Fruit fly (Drosophila melanogaster) whole organism, pupa: ENCODE data around the gene CG34117.

Source experiments
- CG10348 ChIP-seq: fragments of 200-800 bp; sonication (Bioruptor generic); IDR thresholded peaks from 2 replicates; pipeline ENCODE4 v1.3.6; 2022; ENCODE audit warnings: missing biosample characterization, missing genetic modification characterization
- CG12605 ChIP-seq: fragments of 200-800 bp; sonication (Bioruptor generic); IDR thresholded peaks from 2 replicates; pipeline ENCODE4 v1.3.6; 2022; ENCODE audit warnings: missing biosample characterization, missing genetic modification characterization
- CG13204 ChIP-seq: fragments of 200-800 bp; sonication (Bioruptor generic); optimal IDR thresholded peaks from 2 replicates; lab custom pipeline; 2018; ENCODE audit warnings: missing biosample characterization, mild to moderate bottlenecking, missing genetic modification characterization, moderate library complexity
- CG14655 ChIP-seq: fragments of 200-800 bp; sonication (Bioruptor generic); optimal IDR thresholded peaks from 3 replicates; lab custom pipeline; 2017; ENCODE audit warnings: mild to moderate bottlenecking, missing biosample characterization, missing genetic modification reagents, missing genetic modification characterization
- CG15710 ChIP-seq: fragments of 200-800 bp; sonication (Bioruptor generic); optimal IDR thresholded peaks from 2 replicates; lab custom pipeline; 2018; ENCODE audit warnings: missing biosample characterization, mild to moderate bottlenecking, missing genetic modification characterization, moderate library complexity
- CG17806 ChIP-seq: fragments of 200-800 bp; sonication (Bioruptor generic); optimal IDR thresholded peaks from 2 replicates; lab custom pipeline; 2018; ENCODE audit warnings: missing biosample characterization, mild to moderate bottlenecking, missing genetic modification characterization, moderate library complexity
- CG32121 ChIP-seq: fragments of 200-800 bp; sonication (Bioruptor generic); IDR thresholded peaks from 2 replicates; pipeline ENCODE4 v1.3.6; 2022; ENCODE audit warnings: missing biosample characterization, missing genetic modification characterization
- CG34367 ChIP-seq: fragments of 200-800 bp; sonication (Bioruptor generic); optimal IDR thresholded peaks from 2 replicates; lab custom pipeline; 2018; ENCODE audit warnings: missing biosample characterization, mild to moderate bottlenecking, missing genetic modification characterization
- CG4496 ChIP-seq: fragments of 200-800 bp; sonication (Bioruptor generic); IDR thresholded peaks from 3 replicates; pipeline ENCODE4 v1.3.6; 2022; ENCODE audit warnings: missing biosample characterization, missing genetic modification characterization
- CG8159 ChIP-seq: fragments of 200-800 bp; sonication (Bioruptor generic); optimal IDR thresholded peaks from 3 replicates; lab custom pipeline; 2018; ENCODE audit warnings: missing biosample characterization, mild to moderate bottlenecking, missing genetic modification characterization, moderate library complexity
- CG8301 ChIP-seq: fragments of 200-800 bp; sonication (Bioruptor generic); optimal IDR thresholded peaks from 2 replicates; lab custom pipeline; 2018; ENCODE audit warnings: missing biosample characterization, mild to moderate bottlenecking, missing genetic modification characterization
- CG9948 ChIP-seq: fragments of 200-800 bp; sonication (Bioruptor generic); optimal IDR thresholded peaks from 2 replicates; lab custom pipeline; 2018; ENCODE audit warnings: missing biosample characterization, mild to moderate bottlenecking, missing genetic modification characterization, moderate library complexity
- D1 ChIP-seq: fragments of 200-800 bp; sonication (Bioruptor generic); optimal IDR thresholded peaks from 2 replicates; lab custom pipeline; 2018; ENCODE audit warnings: missing biosample characterization, mild to moderate bottlenecking, missing genetic modification characterization, moderate library complexity
- EcR ChIP-seq: fragments of 200-800 bp; sonication (Bioruptor generic); optimal IDR thresholded peaks from 3 replicates; lab custom pipeline; 2019; ENCODE audit warnings: missing biosample characterization, missing genetic modification characterization, mild to moderate bottlenecking, moderate library complexity, missing genetic modification reagents
- Ets98B ChIP-seq: fragments of 200-800 bp; sonication (Bioruptor generic); IDR thresholded peaks from 2 replicates; pipeline ENCODE4 v1.3.6; 2022; ENCODE audit warnings: missing biosample characterization, missing genetic modification characterization
- Pif1A ChIP-seq: fragments of 200-800 bp; sonication (Bioruptor generic); optimal IDR thresholded peaks from 3 replicates; lab custom pipeline; 2016; ENCODE audit warnings: missing biosample characterization, missing genetic modification characterization
- Pif1B ChIP-seq: fragments of 200-800 bp; sonication (Bioruptor generic); optimal IDR thresholded peaks from 3 replicates; lab custom pipeline; 2016; ENCODE audit warnings: missing biosample characterization, missing genetic modification characterization
- Snoo ChIP-seq: fragments of 200-800 bp; sonication (Bioruptor generic); optimal IDR thresholded peaks from 3 replicates; lab custom pipeline; 2017; ENCODE audit warnings: missing biosample characterization, mild to moderate bottlenecking, missing genetic modification characterization, inconsistent platforms
- fd96Ca ChIP-seq: fragments of 200-800 bp; sonication (Bioruptor generic); IDR thresholded peaks from 3 replicates; pipeline ENCODE4 v1.3.6; 2022; ENCODE audit warnings: missing biosample characterization, missing genetic modification characterization
- gl ChIP-seq: fragments of 200-800 bp; sonication (Bioruptor generic); optimal IDR thresholded peaks from 2 replicates; lab custom pipeline; 2018; ENCODE audit warnings: missing biosample characterization, mild to moderate bottlenecking, missing genetic modification characterization
- rn ChIP-seq: fragments of 200-800 bp; sonication (Bioruptor generic); IDR thresholded peaks from 2 replicates; pipeline ENCODE4 v1.3.6; 2022; ENCODE audit warnings: missing biosample characterization, missing genetic modification characterization

CG34117 gene

dm6 chr3R:9436358-9436972, 36.6 kb upstream of the CG34117 start:
- TF ChIP-seq CG10348 (no peak), CG14655 (no peak), CG8301 (no peak), D1 (tag; lab: Kevin White, UChicago) (no peak), Ets98B (GFP tag; lab: Robert Waterston, UW) (peak; percentile 7; the same call in 1 of the 2 replicates), CG4496 (0 out of 3 replicates have a peak, but pooled peaks have one; percentile 41), CG13204 (GFP tag; lab: Kevin White, UChicago) (no peak), CG9948 (tag; lab: Kevin White, UChicago) (no peak), EcR (GFP tag; lab: Kevin White, UChicago) (no peak), Snoo (tag; lab: Kevin White, UChicago) (no peak), CG34367 (tag; lab: Kevin White, UChicago) (no peak), Pif1A (no peak), Pif1B (GFP tag; lab: Kevin White, UChicago) (no peak)

dm6 chr3R:9435898-9436297, 36.0 kb upstream of the CG34117 start:
- no peak for TF ChIP-seq CG14655
- TF ChIP-seq Snoo (tag; lab: Kevin White, UChicago): no peak

dm6 chr3R:9434543-9435407, 34.9 kb upstream of the CG34117 start:
- TF ChIP-seq EcR (GFP tag; lab: Kevin White, UChicago): no peak
- TF ChIP-seq CG15710 (tag; lab: Kevin White, UChicago): peak; percentile 35
- peak; percentile 51 for TF ChIP-seq CG9948 (tag; lab: Kevin White, UChicago)
- peak; percentile 63; the same call in 2 of the 3 replicates for TF ChIP-seq fd96Ca (GFP tag; lab: Robert Waterston, UW)
- TF ChIP-seq D1 (tag; lab: Kevin White, UChicago): no peak
- no peak for TF ChIP-seq Pif1B (GFP tag; lab: Kevin White, UChicago)
- peak; percentile 76 for TF ChIP-seq rn (GFP tag; lab: Robert Waterston, UW)
- TF ChIP-seq Ets98B (GFP tag; lab: Robert Waterston, UW): peak; percentile 89
- TF ChIP-seq CG13204 (GFP tag; lab: Kevin White, UChicago): no peak
- peak; percentile 45 for TF ChIP-seq CG8159 (tag; lab: Kevin White, UChicago)
- no peak for TF ChIP-seq CG34367 (tag; lab: Kevin White, UChicago)
- peak; percentile 60 for TF ChIP-seq CG14655
- peak; percentile 92 for TF ChIP-seq CG4496
- peak; percentile 56 for TF ChIP-seq Pif1A
- TF ChIP-seq Snoo (tag; lab: Kevin White, UChicago): no peak
- TF ChIP-seq CG12605: peak; percentile 49; the same call in 1 of the 2 replicates
- TF ChIP-seq CG8301: peak; percentile 77
- TF ChIP-seq CG10348: peak; percentile 52; the same call in 1 of the 2 replicates
- TF ChIP-seq CG17806 (tag; lab: Kevin White, UChicago): peak; percentile 57
- no peak for TF ChIP-seq gl
- peak; percentile 93 for TF ChIP-seq CG32121
- TF ChIP-seq, all 21 proteins: peak for 14

dm6 chr3R:9433774-9434173, 33.9 kb upstream of the CG34117 start:
- TF ChIP-seq rn (GFP tag; lab: Robert Waterston, UW) (no peak), Snoo (tag; lab: Kevin White, UChicago) (no peak)

- TF ChIP-seq CG8159 (tag; lab: Kevin White, UChicago): no peak
- TF ChIP-seq Pif1B (GFP tag; lab: Kevin White, UChicago): no peak
- no peak for TF ChIP-seq rn (GFP tag; lab: Robert Waterston, UW)
- no peak for TF ChIP-seq CG13204 (GFP tag; lab: Kevin White, UChicago)
Observed at dm6 chr3R:9433270-9433669, 33.4 kb upstream of the CG34117 start.

- no peak for TF ChIP-seq fd96Ca (GFP tag; lab: Robert Waterston, UW)
- peak; percentile 51; the same call in 1 of the 2 replicates for TF ChIP-seq CG32121
- peak; percentile 48; the same call in 1 of the 3 replicates for TF ChIP-seq CG4496
- peak; percentile 65 for TF ChIP-seq CG14655
- no peak for TF ChIP-seq CG13204 (GFP tag; lab: Kevin White, UChicago)
- peak; percentile 39; the same call in 1 of the 2 replicates for TF ChIP-seq Ets98B (GFP tag; lab: Robert Waterston, UW)
- peak; percentile 52 for TF ChIP-seq Pif1A
- TF ChIP-seq CG34367 (tag; lab: Kevin White, UChicago): no peak
- peak; percentile 65 for TF ChIP-seq CG8301
- TF ChIP-seq CG12605: no peak
- TF ChIP-seq CG17806 (tag; lab: Kevin White, UChicago): peak; percentile 31
- TF ChIP-seq CG9948 (tag; lab: Kevin White, UChicago): peak; percentile 43
Observed at dm6 chr3R:9430344-9431253, 30.7 kb upstream of the CG34117 start.
